Worm (Caenorhabditis elegans) whole organism, young adult: ENCODE results near the gene oac-24.

Experiments
- B0261.1 ChIP-seq: sonication (generic microtip); optimal IDR thresholded peaks from 2 replicates; lab custom pipeline; 2016; ENCODE audit warnings: mild to moderate bottlenecking, missing genetic modification characterization, moderate library complexity, missing compliant biosample characterization
- C17E4.6 ChIP-seq: fragments of 200-800 bp; sonication (Bioruptor generic); IDR thresholded peaks from 2 replicates; pipeline ENCODE4 v1.3.6; 2022; ENCODE audit warnings: missing genetic modification reagents, missing genetic modification characterization, missing compliant biosample characterization
- D2030.7 ChIP-seq: fragments of 200-800 bp; sonication (Bioruptor generic); IDR thresholded peaks from 2 replicates; pipeline ENCODE4 v1.3.6; 2022; ENCODE audit warnings: missing genetic modification reagents, missing genetic modification characterization, missing compliant biosample characterization
- F10E7.11 ChIP-seq: sonication (generic microtip); optimal IDR thresholded peaks from 2 replicates; lab custom pipeline; 2017; ENCODE audit warnings: mild to moderate bottlenecking, missing genetic modification characterization, moderate library complexity, missing compliant biosample characterization
- F22D6.2 ChIP-seq: sonication (generic microtip); optimal IDR thresholded peaks from 2 replicates; lab custom pipeline; 2016; ENCODE audit warnings: mild to moderate bottlenecking, missing genetic modification characterization, missing compliant biosample characterization
- F33H1.4 ChIP-seq: fragments of 200-800 bp; sonication (Bioruptor generic); IDR thresholded peaks from 2 replicates; pipeline ENCODE4 v1.3.6; 2022; ENCODE audit warnings: missing genetic modification reagents, missing genetic modification characterization, missing compliant biosample characterization
- F37B4.10 ChIP-seq: fragments of 200-800 bp; sonication (Bioruptor generic); IDR thresholded peaks from 2 replicates; pipeline ENCODE4 v1.3.6; 2022; ENCODE audit warnings: missing genetic modification characterization, missing compliant biosample characterization
- F55B11.4 ChIP-seq: sonication (generic microtip); optimal IDR thresholded peaks from 2 replicates; lab custom pipeline; 2016; ENCODE audit warnings: missing compliant biosample characterization, missing genetic modification characterization, borderline replicate concordance; ENCODE audit not compliant: insufficient read depth
- K12H6.12 ChIP-seq: fragments of 200-800 bp; sonication (Bioruptor generic); optimal IDR thresholded peaks from 2 replicates; lab custom pipeline; 2018; ENCODE audit warnings: mild to moderate bottlenecking, missing genetic modification characterization, missing compliant biosample characterization
- akir-1 ChIP-seq: fragments of 200-800 bp; sonication (Bioruptor generic); optimal IDR thresholded peaks from 2 replicates; lab custom pipeline; 2018; ENCODE audit warnings: mild to moderate bottlenecking, missing genetic modification characterization, moderate library complexity, missing compliant biosample characterization
- attf-3 ChIP-seq: fragments of 200-800 bp; sonication (Bioruptor generic); conservative IDR thresholded peaks from 2 replicates; pipeline ENCODE4 v1.3.6; 2022; ENCODE audit warnings: missing genetic modification reagents, missing genetic modification characterization, missing compliant biosample characterization
- ceh-100 ChIP-seq: fragments of 200-800 bp; sonication (Bioruptor generic); IDR thresholded peaks from 2 replicates; pipeline ENCODE4 v1.3.6; 2022; ENCODE audit warnings: missing genetic modification reagents, missing genetic modification characterization, missing compliant biosample characterization
- ceh-27 ChIP-seq: fragments of 200-800 bp; sonication (Bioruptor generic); optimal IDR thresholded peaks from 2 replicates; lab custom pipeline; 2018; ENCODE audit warnings: mild to moderate bottlenecking, missing genetic modification characterization, moderate library complexity, missing compliant biosample characterization
- ceh-58 ChIP-seq: fragments of 200-800 bp; sonication (Bioruptor generic); IDR thresholded peaks from 2 replicates; pipeline ENCODE4 v1.3.6; 2022; ENCODE audit warnings: missing genetic modification characterization, missing compliant biosample characterization
- dpff-1 ChIP-seq: sonication (generic microtip); optimal IDR thresholded peaks from 2 replicates; lab custom pipeline; 2017; ENCODE audit warnings: mild to moderate bottlenecking, missing genetic modification characterization, missing compliant biosample characterization
- dpl-1 ChIP-seq: fragments of 150-350 bp; optimal IDR thresholded peaks from 2 replicates; lab custom pipeline; 2014; ENCODE audit warnings: missing biosample characterization, missing genetic modification reagents, missing genetic modification characterization
- egrh-3 ChIP-seq: fragments of 200-800 bp; sonication (Bioruptor generic); IDR thresholded peaks from 2 replicates; pipeline ENCODE4 v1.3.6; 2022; ENCODE audit warnings: missing genetic modification reagents, missing genetic modification characterization, missing compliant biosample characterization
- fkh-3 ChIP-seq: sonication (generic microtip); optimal IDR thresholded peaks from 2 replicates; lab custom pipeline; 2016; ENCODE audit warnings: mild to moderate bottlenecking, missing genetic modification characterization, missing compliant biosample characterization
- hlh-26 ChIP-seq: fragments of 200-800 bp; sonication (Bioruptor generic); conservative IDR thresholded peaks from 2 replicates; pipeline ENCODE4 v1.3.6; 2022; ENCODE audit warnings: missing genetic modification reagents, missing genetic modification characterization, missing compliant biosample characterization
- hsf-1 ChIP-seq: fragments of 200-800 bp; sonication (Bioruptor generic); IDR thresholded peaks from 2 replicates; pipeline ENCODE4 v1.3.6; 2022; ENCODE audit warnings: missing genetic modification reagents, missing genetic modification characterization, missing compliant biosample characterization
- lag-1 ChIP-seq: fragments of 200-800 bp; sonication (Bioruptor generic); IDR thresholded peaks from 2 replicates; pipeline ENCODE4 v1.3.6; 2022; ENCODE audit warnings: missing genetic modification reagents, missing genetic modification characterization, missing compliant biosample characterization
- let-607 ChIP-seq, 2 experiments: fragments of 200-800 bp in 1 of 2; sonication (Bioruptor generic) in 1 of 2; sonication (generic microtip) in 1 of 2; optimal IDR thresholded peaks; 2 replicates each; lab custom pipeline; 2016 to 2018; ENCODE audit warnings: mild to moderate bottlenecking in 2 of 2, missing compliant biosample characterization in 2 of 2, missing genetic modification characterization in 2 of 2, moderate library complexity in 2 of 2, missing genotype in 1 of 2
- lin-40 ChIP-seq: sonication (generic microtip); optimal IDR thresholded peaks from 2 replicates; lab custom pipeline; 2016; ENCODE audit warnings: missing genetic modification characterization, mild to moderate bottlenecking, missing compliant biosample characterization, missing genotype, missing genetic modification reagents
- lin-54 ChIP-seq: fragments of 200-800 bp; sonication (Bioruptor generic); optimal IDR thresholded peaks from 2 replicates; lab custom pipeline; 2018; ENCODE audit warnings: mild to moderate bottlenecking, missing genetic modification characterization, missing compliant biosample characterization
- madf-6 ChIP-seq: fragments of 200-800 bp; sonication (Bioruptor generic); IDR thresholded peaks from 2 replicates; pipeline ENCODE4 v1.3.6; 2022; ENCODE audit warnings: missing genetic modification reagents, missing genetic modification characterization, missing compliant biosample characterization
- mel-28 ChIP-seq: sonication (generic microtip); optimal IDR thresholded peaks from 2 replicates; lab custom pipeline; 2016; ENCODE audit warnings: borderline replicate concordance, mild to moderate bottlenecking, missing genetic modification characterization, missing compliant biosample characterization
- nfya-2 ChIP-seq: fragments of 200-800 bp; sonication (Bioruptor generic); IDR thresholded peaks from 2 replicates; pipeline ENCODE4 v1.3.6; 2022; ENCODE audit warnings: missing genetic modification reagents, missing genetic modification characterization, missing compliant biosample characterization
- snpc-4 ChIP-seq, 5 experiments: fragments of 150-350 bp in 1 of 5; sonication (generic microtip) in 4 of 5; optimal IDR thresholded peaks; 2 replicates each; lab custom pipeline; 2014 to 2018; ENCODE audit warnings: missing genetic modification characterization in 5 of 5, missing biosample characterization in 3 of 5, antibody characterized with exemption in 2 of 5, mild to moderate bottlenecking in 2 of 5, missing compliant biosample characterization in 2 of 5, missing genotype in 2 of 5, moderate library complexity in 2 of 5, missing genetic modification reagents in 1 of 5
- somi-1 ChIP-seq: fragments of 200-800 bp; sonication (Bioruptor generic); optimal IDR thresholded peaks from 2 replicates; lab custom pipeline; 2018; ENCODE audit warnings: mild to moderate bottlenecking, missing genetic modification characterization, missing compliant biosample characterization
- sptf-2 ChIP-seq: fragments of 200-800 bp; sonication (Bioruptor generic); optimal IDR thresholded peaks from 2 replicates; lab custom pipeline; 2018; ENCODE audit warnings: mild to moderate bottlenecking, missing genetic modification characterization, missing compliant biosample characterization
- tlf-1 ChIP-seq: fragments of 200-800 bp; sonication (Bioruptor generic); optimal IDR thresholded peaks from 2 replicates; lab custom pipeline; 2018; ENCODE audit warnings: mild to moderate bottlenecking, missing genetic modification characterization, missing compliant biosample characterization
- unc-130 ChIP-seq: sonication (generic microtip); optimal IDR thresholded peaks from 2 replicates; lab custom pipeline; 2016; ENCODE audit warnings: missing genetic modification reagents, missing genetic modification characterization, missing compliant biosample characterization
- xnd-1 ChIP-seq: sonication (generic microtip); optimal IDR thresholded peaks from 2 replicates; lab custom pipeline; 2016; ENCODE audit warnings: missing genotype, missing genetic modification reagents, missing genetic modification characterization, missing compliant biosample characterization
- ztf-6 ChIP-seq: fragments of 200-800 bp; sonication (Bioruptor generic); IDR thresholded peaks from 2 replicates; pipeline ENCODE4 v1.3.6; 2022; ENCODE audit warnings: missing genetic modification reagents, missing genetic modification characterization, missing compliant biosample characterization

Gene oac-24

ce11 chrV:4693282-4693588 is 17.3 kb upstream of the oac-24 start:
- TF ChIP-seq D2030.7 (GFP tag; lab: Robert Waterston, UW) (no peak), ztf-6 (GFP tag; lab: Robert Waterston, UW) (no peak), C17E4.6 (no peak), hsf-1 (GFP tag; lab: Robert Waterston, UW) (no peak)
- TF ChIP-seq, all 124 proteins: peak for 0

DNA sequence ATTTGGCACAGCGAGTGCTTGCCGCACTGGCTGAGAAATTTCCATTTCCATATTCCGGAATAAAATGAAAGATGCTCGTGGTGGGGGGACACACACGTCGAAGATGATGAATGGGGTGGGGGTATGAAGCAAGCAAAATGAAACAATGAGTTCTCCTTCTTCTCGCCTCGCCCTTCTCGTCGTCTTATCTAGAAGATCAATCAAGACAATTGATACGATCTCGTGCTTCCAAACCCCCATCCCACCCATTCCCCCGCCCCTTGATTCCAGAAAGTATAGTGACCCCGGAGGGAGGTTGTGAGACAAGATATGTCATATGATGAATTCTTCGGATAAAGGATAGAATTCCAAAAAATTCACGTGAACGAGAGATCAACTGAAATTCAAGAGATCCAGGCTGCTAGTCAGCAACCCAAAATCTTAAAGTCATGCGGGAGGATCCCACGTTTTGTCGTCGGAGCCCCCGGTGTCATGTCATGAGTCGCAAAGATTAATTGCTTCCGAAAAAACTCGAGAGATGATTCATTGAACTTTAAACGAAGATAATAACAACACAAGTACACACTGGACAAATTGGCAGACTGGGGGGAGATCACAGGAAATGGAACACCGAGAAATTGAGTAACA is 16.0 kb upstream of the oac-24 start:
- TF ChIP-seq snpc-4 (GFP tag; optimal IDR thresholded peaks at IDR 0.05; lab: Kevin White, UChicago) = no peak
- no peak for TF ChIP-seq snpc-4 (tag; optimal IDR thresholded peaks at IDR 0.05; lab: Kevin White, UChicago)
- TF ChIP-seq dpff-1 = peak; percentile 16
- no peak for TF ChIP-seq dpl-1
- peak; percentile 26 for TF ChIP-seq K12H6.12
- no peak for TF ChIP-seq akir-1

ce11 chrV:4698675-4699074 is 11.9 kb upstream of the oac-24 start:
- no peak for TF ChIP-seq somi-1 (GFP tag; lab: Kevin White, UChicago)
- TF ChIP-seq unc-130 (GFP tag; lab: Kevin White, UChicago) = no peak
- no peak for TF ChIP-seq lin-40
- no peak for TF ChIP-seq F22D6.2 (tag; lab: Kevin White, UChicago)
- TF ChIP-seq attf-3 (GFP tag; lab: Robert Waterston, UW) = no peak
- no peak for TF ChIP-seq tlf-1
- no peak for TF ChIP-seq madf-6 (GFP tag; lab: Robert Waterston, UW)
- no peak for TF ChIP-seq F10E7.11 (tag; lab: Kevin White, UChicago)
- no peak for TF ChIP-seq akir-1
- TF ChIP-seq F33H1.4 (GFP tag; lab: Robert Waterston, UW) = no peak
- TF ChIP-seq B0261.1 (tag; lab: Kevin White, UChicago) = no peak
- no peak for TF ChIP-seq hlh-26 (GFP tag; lab: Robert Waterston, UW)
- TF ChIP-seq ztf-6 (GFP tag; lab: Robert Waterston, UW) = no peak
- no peak for TF ChIP-seq fkh-3 (tag; lab: Kevin White, UChicago)
- no peak for TF ChIP-seq sptf-2 (GFP tag; lab: Kevin White, UChicago)

ce11 chrV:4700189-4700588 is 10.4 kb upstream of the oac-24 start, which contains the start of gene ZC266.1:
Gene ZC266.1 (minus strand): TSS chrV:4700289.
- TF ChIP-seq ceh-100 (GFP tag; lab: Robert Waterston, UW) = no peak
- TF ChIP-seq, all 124 proteins: peak for 0

DNA sequence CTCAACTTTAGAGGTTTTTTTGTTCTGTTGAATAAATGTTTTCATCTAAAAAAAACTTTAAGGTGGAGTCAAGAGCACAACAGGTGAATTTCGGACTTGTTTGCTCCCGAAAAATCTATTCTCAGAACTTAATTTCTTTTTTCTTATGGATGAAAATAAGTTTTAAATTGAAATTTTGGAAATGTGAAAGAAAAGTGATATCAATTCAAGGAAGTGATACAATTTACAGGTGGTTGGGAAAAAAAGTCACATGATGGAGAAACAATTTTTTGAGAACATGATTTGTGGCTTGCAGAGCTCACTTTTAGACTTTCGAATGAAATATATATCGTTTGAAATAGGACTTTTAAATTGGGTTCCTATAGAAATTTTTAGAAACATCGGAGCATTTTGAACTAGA is 2.9 kb upstream of the oac-24 start:
- TF ChIP-seq F37B4.10 (GFP tag; lab: Robert Waterston, UW) (no peak), attf-3 (GFP tag; lab: Robert Waterston, UW) (no peak), egrh-3 (GFP tag; lab: Robert Waterston, UW) (no peak), mel-28 (no peak), nfya-2 (GFP tag; lab: Robert Waterston, UW) (no peak), ceh-58 (GFP tag; lab: Robert Waterston, UW) (no peak), lag-1 (no peak), ceh-27 (GFP tag; lab: Kevin White, UChicago) (no peak), xnd-1 (tag; lab: Kevin White, UChicago) (no peak), F55B11.4 (no peak), lin-54 (GFP tag; lab: Kevin White, UChicago) (no peak), let-607 (tag; optimal IDR thresholded peaks at IDR 0.05; lab: Kevin White, UChicago) (no peak), C17E4.6 (no peak)
